6 worm cellular contexts compared by ENCODE assay signal in genomic region chrV:4630267-4630666, ce11.
TF ChIP-seq lines count a peak whose summit lies in the region.

No protein-coding gene starts in this region.

TF ChIP-seq in whole organism, L1 larva, 84 proteins besides CTCF, POLR2A, EP300 and RAD21 (continues in another document):
- no peak for TF ChIP-seq grh-1 (GFP tag; IDR thresholded peaks at IDR 0.05; lab: Robert Waterston, UW)
- TF ChIP-seq nhr-47 (tag; optimal IDR thresholded peaks at IDR 0.05; lab: Kevin White, UChicago): no peak
- peak in 5 of 6 experiments; percentile 91 to 97 (median 96) for TF ChIP-seq elt-3 (tag; optimal IDR thresholded peaks at IDR 0.05; lab: Kevin White, UChicago)
- no peak for TF ChIP-seq isw-1 (GFP tag; IDR thresholded peaks at IDR 0.05; lab: Robert Waterston, UW)
- peak; percentile 38 for TF ChIP-seq pqm-1 (tag; optimal IDR thresholded peaks at IDR 0.05; lab: Kevin White, UChicago)
- peak; percentile 46 for TF ChIP-seq blmp-1 (tag; optimal IDR thresholded peaks at IDR 0.05; lab: Kevin White, UChicago)
- TF ChIP-seq tlp-1 (tag; optimal IDR thresholded peaks at IDR 0.05; lab: Kevin White, UChicago): no peak
- TF ChIP-seq sup-37 (GFP tag; optimal IDR thresholded peaks at IDR 0.05; lab: Kevin White, UChicago): no peak
- TF ChIP-seq unc-98 (GFP tag; IDR thresholded peaks at IDR 0.05; lab: Robert Waterston, UW): no peak
- TF ChIP-seq lsy-2 (tag; optimal IDR thresholded peaks at IDR 0.05; lab: Kevin White, UChicago): no peak
- no peak for TF ChIP-seq C16A3.4 (tag; optimal IDR thresholded peaks at IDR 0.05; lab: Kevin White, UChicago)
- TF ChIP-seq irx-1 (tag; optimal IDR thresholded peaks at IDR 0.05; lab: Kevin White, UChicago): no peak
- peak; percentile 17 for TF ChIP-seq nhr-71 (tag; optimal IDR thresholded peaks at IDR 0.05; lab: Kevin White, UChicago)
- no peak for TF ChIP-seq ets-5 (GFP tag; IDR thresholded peaks at IDR 0.05; lab: Robert Waterston, UW)
- no peak for TF ChIP-seq nhr-12 (tag; optimal IDR thresholded peaks at IDR 0.05; lab: Kevin White, UChicago)
- peak; percentile 24 for TF ChIP-seq mep-1 (tag; optimal IDR thresholded peaks at IDR 0.05; lab: Kevin White, UChicago)

TF ChIP-seq in whole organism, L2 larva, 48 proteins besides CTCF, POLR2A, EP300 and RAD21:
- no peak for TF ChIP-seq ceh-16 (tag; optimal IDR thresholded peaks at IDR 0.05; lab: Kevin White, UChicago)
- no peak for TF ChIP-seq nhr-25 (tag; optimal IDR thresholded peaks at IDR 0.05; lab: Kevin White, UChicago)
- TF ChIP-seq unc-62 (GFP tag; optimal IDR thresholded peaks at IDR 0.05; lab: Kevin White, UChicago): no peak
- peak; percentile 64 for TF ChIP-seq fos-1 (tag; optimal IDR thresholded peaks at IDR 0.05; lab: Kevin White, UChicago)
- no peak for TF ChIP-seq dmd-4 (tag; optimal IDR thresholded peaks at IDR 0.05; lab: Kevin White, UChicago)
- TF ChIP-seq blmp-1 (tag; optimal IDR thresholded peaks at IDR 0.05; lab: Kevin White, UChicago; ENCODE audit: insufficient read depth): no peak
- TF ChIP-seq R02D3.7 (tag; optimal IDR thresholded peaks at IDR 0.05; lab: Kevin White, UChicago): no peak
- no peak for TF ChIP-seq nhr-129 (tag; optimal IDR thresholded peaks at IDR 0.05; lab: Kevin White, UChicago)

TF ChIP-seq in whole organism, L3 larva, 47 proteins besides CTCF, POLR2A, EP300 and RAD21:
- TF ChIP-seq elt-2 (tag; optimal IDR thresholded peaks at IDR 0.05; lab: Kevin White, UChicago): peak; percentile 77
- peak; percentile 15 for TF ChIP-seq nhr-43 (tag; optimal IDR thresholded peaks at IDR 0.05; lab: Kevin White, UChicago; ENCODE audit: poor library complexity, severe bottlenecking)
- peak; percentile 10 for TF ChIP-seq nhr-25 (tag; optimal IDR thresholded peaks at IDR 0.05; lab: Kevin White, UChicago)
- peak in 2 of 3 experiments; percentile 89 to 96 for TF ChIP-seq elt-3 (tag; optimal IDR thresholded peaks at IDR 0.05; lab: Kevin White, UChicago)
- no peak for TF ChIP-seq nhr-23 (tag; optimal IDR thresholded peaks at IDR 0.05; lab: Kevin White, UChicago)
- TF ChIP-seq egl-5 (tag; optimal IDR thresholded peaks at IDR 0.05; lab: Kevin White, UChicago): no peak
- TF ChIP-seq pqm-1 (tag; optimal IDR thresholded peaks at IDR 0.05; lab: Kevin White, UChicago): peak; percentile 48
- TF ChIP-seq ztf-11 (tag; optimal IDR thresholded peaks at IDR 0.05; lab: Kevin White, UChicago): no peak
- peak; percentile 21 for TF ChIP-seq R02D3.7 (tag; optimal IDR thresholded peaks at IDR 0.05; lab: Kevin White, UChicago)

TF ChIP-seq in whole organism, L4 larva, 104 proteins besides CTCF, POLR2A, EP300 and RAD21 (continues in another document):
- TF ChIP-seq aha-1 (tag; lab: Kevin White, UChicago): no peak
- TF ChIP-seq daf-19 (GFP tag; conservative IDR thresholded peaks at IDR 0.05; lab: Robert Waterston, UW): no peak
- TF ChIP-seq rbr-2 (tag; optimal IDR thresholded peaks at IDR 0.05; lab: Kevin White, UChicago): no peak
- peak; percentile 73 for TF ChIP-seq dve-1 (tag; optimal IDR thresholded peaks at IDR 0.05; lab: Kevin White, UChicago; ENCODE audit: insufficient read depth)
- peak; percentile 53; the same call in 1 of the 2 replicates for TF ChIP-seq php-3 (GFP tag; IDR thresholded peaks at IDR 0.05; lab: Robert Waterston, UW)
- no peak for TF ChIP-seq unc-39 (tag; optimal IDR thresholded peaks at IDR 0.05; lab: Kevin White, UChicago)
- no peak for TF ChIP-seq zfp-3 (GFP tag; conservative IDR thresholded peaks at IDR 0.05; lab: Robert Waterston, UW)
- TF ChIP-seq nhr-77 (tag; optimal IDR thresholded peaks at IDR 0.05; lab: Kevin White, UChicago): peak; percentile 74
- no peak for TF ChIP-seq spr-1 (tag; optimal IDR thresholded peaks at IDR 0.05; lab: Kevin White, UChicago)
- TF ChIP-seq ztf-7 (tag; optimal IDR thresholded peaks at IDR 0.05; lab: Kevin White, UChicago): no peak
- no peak for TF ChIP-seq ceh-20 (GFP tag; IDR thresholded peaks at IDR 0.05; lab: Robert Waterston, UW)
- TF ChIP-seq lsy-2 (tag; optimal IDR thresholded peaks at IDR 0.05; lab: Kevin White, UChicago): no peak
- no peak for TF ChIP-seq ceh-82 (tag; optimal IDR thresholded peaks at IDR 0.05; lab: Kevin White, UChicago)
- TF ChIP-seq lin-1 (GFP tag; IDR thresholded peaks at IDR 0.05; lab: Robert Waterston, UW): 0 out of 2 replicates have a peak, but pooled peaks have one; percentile 19
- TF ChIP-seq pha-4 (GFP tag; IDR thresholded peaks at IDR 0.05; lab: Robert Waterston, UW): no peak
- TF ChIP-seq pha-4 (tag; optimal IDR thresholded peaks at IDR 0.05; lab: Kevin White, UChicago): no peak
- no peak for TF ChIP-seq ceh-62 (tag; optimal IDR thresholded peaks at IDR 0.05; lab: Kevin White, UChicago)
- TF ChIP-seq hlh-11 (tag; optimal IDR thresholded peaks at IDR 0.05; lab: Kevin White, UChicago): peak; percentile 50
- no peak for TF ChIP-seq nhr-237 (tag; optimal IDR thresholded peaks at IDR 0.05; lab: Kevin White, UChicago)
- no peak for TF ChIP-seq R02D3.7 (tag; optimal IDR thresholded peaks at IDR 0.05; lab: Kevin White, UChicago)
- no peak for TF ChIP-seq unc-62 (GFP tag; optimal IDR thresholded peaks at IDR 0.05 in 1 of 2; lab: Kevin White, UChicago)
- TF ChIP-seq unc-62 (tag; optimal IDR thresholded peaks at IDR 0.05; lab: Kevin White, UChicago): no peak

TF ChIP-seq in whole organism, late embryonic, 69 proteins besides CTCF, POLR2A, EP300 and RAD21:
- TF ChIP-seq ztf-16 (tag; optimal IDR thresholded peaks at IDR 0.05; lab: Kevin White, UChicago) (no peak), ttx-3 (tag; optimal IDR thresholded peaks at IDR 0.05; lab: Kevin White, UChicago) (no peak), pag-3 (tag; optimal IDR thresholded peaks at IDR 0.05; lab: Kevin White, UChicago; ENCODE audit: borderline replicate concordance) (no peak), elt-2 (tag; optimal IDR thresholded peaks at IDR 0.05; lab: Kevin White, UChicago) (peak; percentile 28), ceh-14 (tag; optimal IDR thresholded peaks at IDR 0.05; lab: Kevin White, UChicago) (no peak), hlh-6 (tag; optimal IDR thresholded peaks at IDR 0.05; lab: Kevin White, UChicago) (no peak), ceh-18 (tag; optimal IDR thresholded peaks at IDR 0.05; lab: Kevin White, UChicago) (no peak), C08G9.2 (tag; optimal IDR thresholded peaks at IDR 0.05; lab: Kevin White, UChicago) (no peak)

TF ChIP-seq in whole organism, young adult, 124 proteins besides CTCF, POLR2A, EP300 and RAD21:
- TF ChIP-seq nhr-80 (tag; optimal IDR thresholded peaks at IDR 0.05; lab: Kevin White, UChicago) (peak; percentile 60), rcor-1 (GFP tag; IDR thresholded peaks at IDR 0.05; lab: Robert Waterston, UW) (no peak)
